Fruit fly (Drosophila melanogaster) whole organism, wandering third instar larva: ENCODE data around the gene Tdg.

Experiments used
- Abd-B ChIP-seq: fragments of >200 bp; optimal IDR thresholded peaks from 2 replicates; lab custom pipeline; 2017; ENCODE audit warnings: missing biosample characterization, missing genetic modification characterization
- CG32264 ChIP-seq: fragments of 200-800 bp; sonication (Bioruptor generic); optimal IDR thresholded peaks from 2 replicates; lab custom pipeline; 2016; ENCODE audit warnings: missing biosample characterization, missing genetic modification characterization
- CrebA ChIP-seq: fragments of 200-800 bp; sonication (Bioruptor generic); optimal IDR thresholded peaks from 2 replicates; lab custom pipeline; 2016; ENCODE audit warnings: missing biosample characterization, mild to moderate bottlenecking, missing genetic modification characterization, borderline replicate concordance
- Dfd ChIP-seq: fragments of >200 bp; optimal IDR thresholded peaks from 2 replicates; lab custom pipeline; 2017; ENCODE audit warnings: missing biosample characterization, missing genetic modification characterization
- Dif ChIP-seq: fragments of 200-275, 200-300 bp; sonication (Bioruptor generic); optimal IDR thresholded peaks from 2 replicates; lab custom pipeline; 2018; ENCODE audit warnings: missing biosample characterization, missing genetic modification characterization; ENCODE audit not compliant: partially characterized antibody
- GATAd ChIP-seq: sonication (Bioruptor generic); optimal IDR thresholded peaks from 2 replicates; lab custom pipeline; 2016; ENCODE audit warnings: missing biosample characterization, missing genetic modification characterization
- HLH106 ChIP-seq: fragments of 200-800 bp; optimal IDR thresholded peaks from 3 replicates; lab custom pipeline; 2019; ENCODE audit warnings: missing biosample characterization, mild to moderate bottlenecking, missing genetic modification characterization, moderate library complexity
- Hnf4 ChIP-seq: fragments of 200-800 bp; sonication (Bioruptor generic); optimal IDR thresholded peaks from 2 replicates; lab custom pipeline; 2016; ENCODE audit warnings: missing biosample characterization, mild to moderate bottlenecking, missing genetic modification characterization
- Hr78 ChIP-seq: fragments of >200 bp; optimal IDR thresholded peaks from 2 replicates; lab custom pipeline; 2017; ENCODE audit warnings: missing biosample characterization, missing genetic modification characterization
- Jra ChIP-seq: sonication (Bioruptor generic); optimal IDR thresholded peaks from 2 replicates; lab custom pipeline; 2016; ENCODE audit warnings: missing biosample characterization, missing genetic modification characterization
- Mio ChIP-seq: sonication (Bioruptor generic); optimal IDR thresholded peaks from 2 replicates; lab custom pipeline; 2016; ENCODE audit warnings: missing biosample characterization, missing genetic modification characterization
- N ChIP-seq: fragments of >200 bp; optimal IDR thresholded peaks from 2 replicates; lab custom pipeline; 2018; ENCODE audit warnings: missing biosample characterization, missing external identifiers, missing genetic modification characterization
- OdsH ChIP-seq: fragments of 200-800 bp; sonication (Bioruptor generic); optimal IDR thresholded peaks from 2 replicates; lab custom pipeline; 2016; ENCODE audit warnings: missing biosample characterization, mild to moderate bottlenecking, missing genetic modification characterization
- Rel ChIP-seq, 2 experiments: fragments of 200-800 bp; sonication (Bioruptor generic) in 1 of 2; optimal IDR thresholded peaks; 2 replicates in 1 of 2; 3 replicates in 1 of 2; lab custom pipeline; 2016 to 2019; ENCODE audit warnings: mild to moderate bottlenecking in 2 of 2, missing biosample characterization in 2 of 2, missing genetic modification characterization in 2 of 2, moderate library complexity in 1 of 2
- Sp1 ChIP-seq: fragments of 200-800 bp; sonication (Bioruptor generic); optimal IDR thresholded peaks from 3 replicates; lab custom pipeline; 2019; ENCODE audit warnings: missing biosample characterization, mild to moderate bottlenecking, missing genetic modification characterization, moderate library complexity
- Vsx2 ChIP-seq: fragments of 200-300, 225-300 bp; sonication (Bioruptor generic); optimal IDR thresholded peaks from 2 replicates; lab custom pipeline; 2018; ENCODE audit warnings: missing biosample characterization, missing genetic modification characterization; ENCODE audit not compliant: partially characterized antibody
- br ChIP-seq: fragments of 200-800 bp; sonication (Bioruptor generic); optimal IDR thresholded peaks from 2 replicates; lab custom pipeline; 2016; ENCODE audit warnings: missing biosample characterization, missing genetic modification characterization
- brk ChIP-seq: fragments of 200-800 bp; sonication (Bioruptor generic); optimal IDR thresholded peaks from 2 replicates; lab custom pipeline; 2016; ENCODE audit warnings: missing biosample characterization, mild to moderate bottlenecking, missing genetic modification characterization
- dl ChIP-seq, 2 experiments: fragments of 175-275, 200-275 bp in 1 of 2; fragments of 200-275 bp in 1 of 2; sonication (Bioruptor generic); optimal IDR thresholded peaks; lab custom pipeline; 2018; ENCODE audit warnings: mild to moderate bottlenecking in 2 of 2, missing biosample characterization in 2 of 2, missing genetic modification characterization in 2 of 2, moderate library complexity in 2 of 2; ENCODE audit not compliant: partially characterized antibody in 2 of 2, insufficient read depth in 1 of 2
- dmrt93B ChIP-seq: fragments of 200-800 bp; sonication (Bioruptor generic); optimal IDR thresholded peaks from 2 replicates; lab custom pipeline; 2018; ENCODE audit warnings: missing biosample characterization, mild to moderate bottlenecking, missing genetic modification characterization
- dsf ChIP-seq: sonication (Bioruptor generic); optimal IDR thresholded peaks from 2 replicates; lab custom pipeline; 2016; ENCODE audit warnings: missing biosample characterization, missing genetic modification characterization, borderline replicate concordance
- ey ChIP-seq: fragments of 200-800 bp; sonication (Bioruptor generic); optimal IDR thresholded peaks from 2 replicates; lab custom pipeline; 2016; ENCODE audit warnings: missing biosample characterization, missing genetic modification characterization
- foxo ChIP-seq, 2 experiments: fragments of 200-800 bp; sonication (Bioruptor generic); optimal IDR thresholded peaks; 2 replicates in 1 of 2; 3 replicates in 1 of 2; lab custom pipeline; 2016 to 2017; ENCODE audit warnings: missing biosample characterization in 2 of 2, missing genetic modification characterization in 2 of 2
- fru ChIP-seq: fragments of 200-800 bp; sonication (Bioruptor generic); optimal IDR thresholded peaks from 3 replicates; lab custom pipeline; 2016; ENCODE audit warnings: missing biosample characterization, mild to moderate bottlenecking, missing genetic modification characterization
- h ChIP-seq: fragments of 200-800 bp; sonication (Bioruptor generic); optimal IDR thresholded peaks from 3 replicates; lab custom pipeline; 2016; ENCODE audit warnings: missing biosample characterization, mild to moderate bottlenecking, missing genetic modification characterization
- lola ChIP-seq: fragments of >200 bp; optimal IDR thresholded peaks from 2 replicates; lab custom pipeline; 2017; ENCODE audit warnings: missing biosample characterization, missing genetic modification characterization
- pan ChIP-seq: fragments of >200 bp; optimal IDR thresholded peaks from 2 replicates; lab custom pipeline; 2017
- psq ChIP-seq: fragments of 200-800 bp; sonication (Bioruptor generic); optimal IDR thresholded peaks from 3 replicates; lab custom pipeline; 2017; ENCODE audit warnings: missing biosample characterization, mild to moderate bottlenecking, missing genetic modification characterization, moderate library complexity
- rgr ChIP-seq: fragments of 200-800 bp; sonication (Bioruptor generic); optimal IDR thresholded peaks from 3 replicates; lab custom pipeline; 2016; ENCODE audit warnings: missing biosample characterization, mild to moderate bottlenecking, missing genetic modification characterization
- sage ChIP-seq: fragments of 200-800 bp; sonication (Bioruptor generic); optimal IDR thresholded peaks from 2 replicates; lab custom pipeline; 2016; ENCODE audit warnings: missing biosample characterization, mild to moderate bottlenecking, missing genetic modification characterization
- sv ChIP-seq: fragments of 200-800 bp; sonication (Bioruptor generic); optimal IDR thresholded peaks from 3 replicates; lab custom pipeline; 2016; ENCODE audit warnings: missing biosample characterization, missing genetic modification characterization
- usp ChIP-seq: fragments of >200 bp; optimal IDR thresholded peaks from 2 replicates; lab custom pipeline; 2017; ENCODE audit warnings: missing biosample characterization, missing genetic modification characterization
- woc ChIP-seq: sonication (Bioruptor generic); optimal IDR thresholded peaks from 2 replicates; lab custom pipeline; 2016; ENCODE audit warnings: missing biosample characterization, mild to moderate bottlenecking, missing genetic modification characterization

Tdg gene

dm6 chr4:570404-571302, 13.0 kb upstream of the Tdg start:
- TF ChIP-seq Mio (GFP tag; lab: Kevin White, UChicago) = no peak
- no peak for TF ChIP-seq HLH106 (tag; lab: Kevin White, UChicago)
- TF ChIP-seq lola (GFP tag; lab: Kevin White, UChicago) = peak; percentile 15
- TF ChIP-seq Dfd (GFP tag; lab: Kevin White, UChicago) = no peak
- peak; percentile 88 for TF ChIP-seq Hr78
- TF ChIP-seq h (GFP tag; lab: Kevin White, UChicago) = no peak
- TF ChIP-seq woc (GFP tag; lab: Kevin White, UChicago) = peak; percentile 34
- TF ChIP-seq Sp1 (GFP tag; lab: Kevin White, UChicago) = no peak
- peak; percentile 98 for TF ChIP-seq N (GFP tag; lab: Kevin White, UChicago)

- no peak for TF ChIP-seq Dfd (GFP tag; lab: Kevin White, UChicago)
- no peak for TF ChIP-seq CrebA (GFP tag; lab: Kevin White, UChicago)
- no peak for TF ChIP-seq Hnf4 (GFP tag; lab: Kevin White, UChicago)
- TF ChIP-seq Hr78 = no peak
- no peak for TF ChIP-seq dmrt93B
- TF ChIP-seq psq (GFP tag; lab: Kevin White, UChicago) = no peak
- TF ChIP-seq OdsH = no peak
- TF ChIP-seq rgr (GFP tag; lab: Kevin White, UChicago) = no peak
- TF ChIP-seq GATAd (GFP tag; lab: Kevin White, UChicago) = no peak
- TF ChIP-seq CG32264 (GFP tag; lab: Kevin White, UChicago) = no peak
- TF ChIP-seq pan (lab: Kevin White, UChicago) = no peak
- TF ChIP-seq brk (GFP tag; lab: Kevin White, UChicago) = no peak
- TF ChIP-seq usp (GFP tag; lab: Kevin White, UChicago) = no peak
- no peak for TF ChIP-seq N (GFP tag; lab: Kevin White, UChicago)
- no peak for TF ChIP-seq h (GFP tag; lab: Kevin White, UChicago)
- no peak for TF ChIP-seq ey (GFP tag; lab: Kevin White, UChicago)
- TF ChIP-seq sv (GFP tag; lab: Kevin White, UChicago) = no peak
- no peak for TF ChIP-seq sage (GFP tag; lab: Kevin White, UChicago)
These were observed 9.6 kb upstream of the Tdg start for dm6 chr4:567285-567684.

- TF ChIP-seq Vsx2 (no peak), sage (GFP tag; lab: Kevin White, UChicago) (no peak), Sp1 (GFP tag; lab: Kevin White, UChicago) (no peak), Mio (GFP tag; lab: Kevin White, UChicago) (no peak), dmrt93B (no peak), CrebA (GFP tag; lab: Kevin White, UChicago) (peak; percentile 55)
These were observed 802 bp upstream of the Tdg start for dm6 chr4:558456-558855.

dm6 chr4:557879-558202, 187 bp upstream of the Tdg start, which contains the start of gene Pur-alpha:
TSS of gene Pur-alpha (plus strand) at chr4:558016.
- TF ChIP-seq OdsH (no peak), N (GFP tag; lab: Kevin White, UChicago) (no peak), dl (GFP tag; optimal IDR thresholded peaks at IDR 0.05; lab: Kevin White, UChicago; ENCODE audit: insufficient read depth in 1 of 2, partially characterized antibody in 2 of 2) (peak in 1 of 2 experiments; percentile 31), br (GFP tag; lab: Kevin White, UChicago) (peak; percentile 38), foxo (GFP tag; optimal IDR thresholded peaks at IDR 0.05; lab: Kevin White, UChicago) (no peak), Rel (GFP tag; optimal IDR thresholded peaks at IDR 0.05; lab: Kevin White, UChicago) (no peak), Rel (tag; optimal IDR thresholded peaks at IDR 0.05; lab: Kevin White, UChicago) (peak; percentile 35), CG32264 (GFP tag; lab: Kevin White, UChicago) (no peak)

dm6 chr4:554758-555157, 2.9 kb downstream of the Tdg start:
- TF ChIP-seq Jra (GFP tag; lab: Kevin White, UChicago) = no peak
- no peak for TF ChIP-seq pan (lab: Kevin White, UChicago)
- TF ChIP-seq dsf (GFP tag; lab: Kevin White, UChicago) = no peak
- TF ChIP-seq woc (GFP tag; lab: Kevin White, UChicago) = no peak
- TF ChIP-seq Dif = no peak
- TF ChIP-seq Sp1 (GFP tag; lab: Kevin White, UChicago) = no peak
- TF ChIP-seq fru (GFP tag; lab: Kevin White, UChicago) = no peak
- TF ChIP-seq Hnf4 (GFP tag; lab: Kevin White, UChicago) = no peak
- TF ChIP-seq rgr (GFP tag; lab: Kevin White, UChicago) = no peak
- no peak for TF ChIP-seq Mio (GFP tag; lab: Kevin White, UChicago)
- TF ChIP-seq brk (GFP tag; lab: Kevin White, UChicago) = no peak
- no peak for TF ChIP-seq Hr78
- TF ChIP-seq ey (GFP tag; lab: Kevin White, UChicago) = no peak
- TF ChIP-seq HLH106 (tag; lab: Kevin White, UChicago) = no peak
- TF ChIP-seq h (GFP tag; lab: Kevin White, UChicago) = no peak
- no peak for TF ChIP-seq Abd-B (GFP tag; lab: Kevin White, UChicago)
- no peak for TF ChIP-seq CrebA (GFP tag; lab: Kevin White, UChicago)
- no peak for TF ChIP-seq dl (GFP tag; optimal IDR thresholded peaks at IDR 0.05; lab: Kevin White, UChicago; ENCODE audit: insufficient read depth in 1 of 2, partially characterized antibody in 2 of 2)
- TF ChIP-seq OdsH = no peak
- TF ChIP-seq, all 38 proteins: peak for 0
